Fruit fly (Drosophila melanogaster): ENCODE data around the gene CG13698.
A peak's percentile ranks its signal among the peaks of the same experiment; 100 is the strongest.

The CG13698 gene

DNA sequence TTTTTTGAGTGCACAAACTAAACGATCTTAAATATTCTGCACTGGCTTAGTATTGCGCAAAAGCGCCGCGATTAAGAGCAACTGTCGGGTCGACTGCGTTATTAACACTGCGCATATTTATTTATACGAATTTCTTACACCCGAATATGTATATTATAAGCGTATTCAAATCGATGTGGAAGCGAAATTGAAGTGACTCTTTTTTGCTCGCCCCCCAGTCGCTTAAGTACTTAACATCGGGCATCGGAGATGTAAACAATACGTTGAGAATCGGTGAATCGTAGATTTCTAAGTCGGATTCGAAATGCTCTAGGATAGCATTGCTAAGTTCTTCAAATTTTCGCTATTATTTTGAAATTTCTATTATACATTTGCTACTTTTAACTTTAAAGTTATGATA, 26.6 kb upstream of the CG13698 start, which contains the start of gene Cyp312a1:
TSS of gene Cyp312a1 (minus strand) at position 101 of the 400 bp plus-strand sequence.
- no peak for TF ChIP-seq Hr78 (GFP tag; optimal IDR thresholded peaks at IDR 0.05)
- no peak for TF ChIP-seq Abd-B (GFP tag; optimal IDR thresholded peaks at IDR 0.05)
- no peak for TF ChIP-seq jim (GFP tag; optimal IDR thresholded peaks at IDR 0.05)

- TF ChIP-seq CG9705 (GFP tag; optimal IDR thresholded peaks at IDR 0.05) (no peak), Dfd (GFP tag; optimal IDR thresholded peaks at IDR 0.05) (peak; percentile 90), Jra (GFP tag; optimal IDR thresholded peaks at IDR 0.05) (no peak)
These were observed 18.2 kb upstream of the CG13698 start for dm6 chr3L:18124138-18124537.

DNA sequence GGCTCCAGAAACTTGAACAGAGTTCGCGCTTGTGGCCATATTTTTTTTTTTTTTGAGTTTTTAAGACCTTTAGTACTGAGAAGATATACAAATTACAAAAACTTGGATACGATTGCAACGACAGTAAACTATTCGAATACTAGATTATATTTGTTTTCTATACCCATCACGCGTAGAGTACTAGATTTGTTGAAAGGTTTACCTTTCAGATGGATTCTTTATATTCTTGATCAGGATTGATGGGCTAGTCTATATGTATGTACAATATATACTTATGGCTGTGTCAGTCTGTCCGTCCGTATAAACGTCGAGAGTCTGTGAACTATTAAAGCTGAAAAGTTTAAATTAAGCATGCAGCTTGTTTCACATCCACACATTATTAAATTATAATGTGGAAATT, 15.9 kb upstream of the CG13698 start, which contains the start of gene CG42853:
TSS of gene CG42853 (minus strand) at position 101 of the 400 bp plus-strand sequence.
- no peak for TF ChIP-seq usp (GFP tag; optimal IDR thresholded peaks at IDR 0.05)
- TF ChIP-seq dmrt93B (GFP tag; optimal IDR thresholded peaks at IDR 0.05): no peak
- no peak for TF ChIP-seq dl (GFP tag; optimal IDR thresholded peaks at IDR 0.05; ENCODE audit: insufficient read depth in 1 of 2, partially characterized antibody in 2 of 2)
- no peak for TF ChIP-seq Dfd (GFP tag; optimal IDR thresholded peaks at IDR 0.05)
- no peak for TF ChIP-seq foxo (GFP tag; optimal IDR thresholded peaks at IDR 0.05)
- TF ChIP-seq jim (GFP tag; optimal IDR thresholded peaks at IDR 0.05): no peak
- no peak for TF ChIP-seq Vsx2 (GFP tag; optimal IDR thresholded peaks at IDR 0.05; ENCODE audit: partially characterized antibody)
- no peak for TF ChIP-seq rgr (GFP tag; optimal IDR thresholded peaks at IDR 0.05)
- TF ChIP-seq CrebA (GFP tag; optimal IDR thresholded peaks at IDR 0.05; ENCODE audit: borderline replicate concordance): no peak
- TF ChIP-seq CG9705 (GFP tag; optimal IDR thresholded peaks at IDR 0.05): no peak
- TF ChIP-seq Hnf4 (GFP tag; optimal IDR thresholded peaks at IDR 0.05): no peak
- no peak for TF ChIP-seq fru (GFP tag; optimal IDR thresholded peaks at IDR 0.05)
- TF ChIP-seq OdsH (GFP tag; optimal IDR thresholded peaks at IDR 0.05): no peak
- no peak for TF ChIP-seq Sp1 (GFP tag; optimal IDR thresholded peaks at IDR 0.05)
- no peak for TF ChIP-seq h (GFP tag; optimal IDR thresholded peaks at IDR 0.05)
- no peak for TF ChIP-seq Jra (GFP tag; optimal IDR thresholded peaks at IDR 0.05)

- TF ChIP-seq lola (GFP tag; optimal IDR thresholded peaks at IDR 0.05) (no peak), Mio (GFP tag; optimal IDR thresholded peaks at IDR 0.05) (no peak), dmrt93B (GFP tag; optimal IDR thresholded peaks at IDR 0.05) (no peak), Hr83 (GFP tag; optimal IDR thresholded peaks at IDR 0.05; ENCODE audit: poor library complexity, severe bottlenecking) (peak; percentile 40), OdsH (GFP tag; optimal IDR thresholded peaks at IDR 0.05) (peak; percentile 44), h (GFP tag; optimal IDR thresholded peaks at IDR 0.05) (peak; percentile 61), fru (GFP tag; optimal IDR thresholded peaks at IDR 0.05) (peak; percentile 22), Jra (GFP tag; optimal IDR thresholded peaks at IDR 0.05) (peak; percentile 6), foxo (GFP tag; optimal IDR thresholded peaks at IDR 0.05) (peak in 1 of 2 experiments; percentile 46), Dif (GFP tag; optimal IDR thresholded peaks at IDR 0.05; ENCODE audit: partially characterized antibody) (peak; percentile 14), br (GFP tag; optimal IDR thresholded peaks at IDR 0.05) (peak; percentile 54), Hnf4 (GFP tag; optimal IDR thresholded peaks at IDR 0.05) (peak; percentile 31)
These were observed 8.3 kb upstream of the CG13698 start for dm6 chr3L:18114038-18114926.

dm6 chr3L:18112669-18113068, 6.7 kb upstream of the CG13698 start, which contains the start of the genes CG32195 and CG7341:
CG32195 (plus strand) TSS chr3L:18112959.
CG7341 (plus strand) TSS chr3L:18112959.
- TF ChIP-seq sage (GFP tag; optimal IDR thresholded peaks at IDR 0.05) (peak; percentile 42), foxo (GFP tag; optimal IDR thresholded peaks at IDR 0.05) (peak in 1 of 2 experiments; percentile 28), N (GFP tag; optimal IDR thresholded peaks at IDR 0.05) (no peak)

DNA sequence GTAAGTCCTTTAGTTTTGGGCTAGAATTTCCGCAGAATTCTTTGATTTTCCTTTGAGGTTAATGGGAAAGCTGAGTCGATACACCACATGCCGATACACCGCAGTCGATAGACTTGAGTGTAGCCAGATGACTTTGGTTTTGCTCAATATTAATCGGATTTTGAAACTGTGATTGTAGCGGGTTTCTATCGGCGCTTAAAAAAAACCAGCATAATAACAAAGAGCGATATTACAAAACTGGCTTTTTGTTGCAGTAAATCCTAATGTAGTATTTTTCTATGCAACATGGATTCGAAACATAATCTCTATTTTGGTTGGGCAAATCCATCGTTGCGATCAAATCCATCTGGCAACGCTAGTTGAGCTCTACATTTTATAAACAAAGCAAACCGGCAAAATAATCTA, 3.5 kb upstream of the CG13698 start, which contains the start of the genes Polr3D and mus304:
TSS of gene Polr3D (minus strand) at position 116 of the 405 bp plus-strand sequence.
TSS of gene mus304 (plus strand) at position 356 of the 405 bp plus-strand sequence.
- no peak for TF ChIP-seq dl (GFP tag; optimal IDR thresholded peaks at IDR 0.05; ENCODE audit: insufficient read depth in 1 of 2, partially characterized antibody in 2 of 2)
- TF ChIP-seq Rel (GFP tag; optimal IDR thresholded peaks at IDR 0.05): no peak
- peak; percentile 1 for TF ChIP-seq Rel (tag; optimal IDR thresholded peaks at IDR 0.05)
- no peak for TF ChIP-seq br (GFP tag; optimal IDR thresholded peaks at IDR 0.05)
- TF ChIP-seq dmrt93B (GFP tag; optimal IDR thresholded peaks at IDR 0.05): no peak
- peak; percentile 28 for TF ChIP-seq Sp1 (GFP tag; optimal IDR thresholded peaks at IDR 0.05)
- no peak for TF ChIP-seq brk (GFP tag; optimal IDR thresholded peaks at IDR 0.05)
- no peak for TF ChIP-seq jim (GFP tag; optimal IDR thresholded peaks at IDR 0.05)
- TF ChIP-seq Mio (GFP tag; optimal IDR thresholded peaks at IDR 0.05): no peak
- TF ChIP-seq CrebA (GFP tag; optimal IDR thresholded peaks at IDR 0.05; ENCODE audit: borderline replicate concordance): no peak
- peak in 1 of 2 experiments; percentile 51 for TF ChIP-seq foxo (GFP tag; optimal IDR thresholded peaks at IDR 0.05)
- TF ChIP-seq psq (GFP tag; optimal IDR thresholded peaks at IDR 0.05): peak; percentile 19
- no peak for TF ChIP-seq Dif (GFP tag; optimal IDR thresholded peaks at IDR 0.05; ENCODE audit: partially characterized antibody)
- TF ChIP-seq lola (GFP tag; optimal IDR thresholded peaks at IDR 0.05): no peak
- TF ChIP-seq usp (GFP tag; optimal IDR thresholded peaks at IDR 0.05): no peak
- no peak for TF ChIP-seq Vsx2 (GFP tag; optimal IDR thresholded peaks at IDR 0.05; ENCODE audit: partially characterized antibody)
- peak; percentile 23 for TF ChIP-seq rgr (GFP tag; optimal IDR thresholded peaks at IDR 0.05)
- TF ChIP-seq sv (GFP tag; optimal IDR thresholded peaks at IDR 0.05): no peak
- no peak for TF ChIP-seq Jra (GFP tag; optimal IDR thresholded peaks at IDR 0.05)
- no peak for TF ChIP-seq sage (GFP tag; optimal IDR thresholded peaks at IDR 0.05)
- no peak for TF ChIP-seq Hr78 (GFP tag; optimal IDR thresholded peaks at IDR 0.05)
- TF ChIP-seq Myc (optimal IDR thresholded peaks at IDR 0.05): no peak
- TF ChIP-seq OdsH (GFP tag; optimal IDR thresholded peaks at IDR 0.05): peak; percentile 24
- no peak for TF ChIP-seq tai (GFP tag; optimal IDR thresholded peaks at IDR 0.05)
- TF ChIP-seq CG9705 (GFP tag; optimal IDR thresholded peaks at IDR 0.05): peak; percentile 65
- TF ChIP-seq Hnf4 (GFP tag; optimal IDR thresholded peaks at IDR 0.05): peak; percentile 20
- TF ChIP-seq GATAd (GFP tag; optimal IDR thresholded peaks at IDR 0.05): no peak

All from whole organism, wandering third instar larva.